Worm (Caenorhabditis elegans) whole organism, mixed stage, embryonic: ENCODE data around the gene T21D12.14.
A peak's percentile ranks its signal among the peaks of the same experiment; 100 is the strongest.

Source experiments
- bed-3 ChIP-seq: fragments of 200-800 bp; sonication (Bioruptor generic); optimal IDR thresholded peaks from 3 replicates; lab custom pipeline; 2018; ENCODE audit warnings: mild to moderate bottlenecking, missing genetic modification characterization, moderate library complexity, missing compliant biosample characterization
- blmp-1 ChIP-seq: fragments of 150-350 bp; optimal IDR thresholded peaks from 2 replicates; lab custom pipeline; 2014; ENCODE audit warnings: missing biosample characterization, missing genetic modification characterization
- ceh-39 ChIP-seq: fragments of 150-350 bp; optimal IDR thresholded peaks from 2 replicates; lab custom pipeline; 2014; ENCODE audit warnings: missing biosample characterization, missing genetic modification characterization
- ceh-43 ChIP-seq: fragments of 200-800 bp; sonication (Bioruptor generic); optimal IDR thresholded peaks from 2 replicates; lab custom pipeline; 2018; ENCODE audit warnings: mild to moderate bottlenecking, missing genetic modification characterization, moderate library complexity, missing compliant biosample characterization
- ceh-83 ChIP-seq: fragments of 200-800 bp; sonication (Bioruptor generic); optimal IDR thresholded peaks from 2 replicates; lab custom pipeline; 2018; ENCODE audit warnings: mild to moderate bottlenecking, missing genetic modification characterization, missing compliant biosample characterization
- ces-1 ChIP-seq: fragments of 150-350 bp; optimal IDR thresholded peaks from 2 replicates; lab custom pipeline; 2014; ENCODE audit warnings: missing biosample characterization, missing genetic modification reagents, missing genetic modification characterization
- cnd-1 ChIP-seq: fragments of 200-800 bp; sonication (Bioruptor generic); optimal IDR thresholded peaks from 2 replicates; lab custom pipeline; 2018; ENCODE audit warnings: mild to moderate bottlenecking, missing genetic modification characterization, missing compliant biosample characterization
- elt-1 ChIP-seq: sonication (generic microtip); optimal IDR thresholded peaks from 2 replicates; lab custom pipeline; 2017; ENCODE audit warnings: missing genetic modification characterization, mild to moderate bottlenecking, missing compliant biosample characterization, antibody characterized with exemption, moderate library complexity, borderline replicate concordance; ENCODE audit not compliant: insufficient read depth
- elt-3 ChIP-seq: fragments of 150-350 bp; optimal IDR thresholded peaks from 2 replicates; lab custom pipeline; 2014; ENCODE audit warnings: missing biosample characterization, missing genetic modification characterization
- flh-1 ChIP-seq: fragments of 200-800 bp; sonication (Bioruptor generic); optimal IDR thresholded peaks from 2 replicates; lab custom pipeline; 2018; ENCODE audit warnings: mild to moderate bottlenecking, missing genetic modification characterization, moderate library complexity, missing compliant biosample characterization
- ham-2 ChIP-seq: fragments of 200-800 bp; sonication (Bioruptor generic); optimal IDR thresholded peaks from 2 replicates; lab custom pipeline; 2018; ENCODE audit warnings: mild to moderate bottlenecking, missing genetic modification characterization, missing compliant biosample characterization
- hlh-1 ChIP-seq: fragments of 150-350 bp; optimal IDR thresholded peaks from 2 replicates; lab custom pipeline; 2014; ENCODE audit warnings: missing biosample characterization, missing genetic modification reagents, missing genetic modification characterization
- lin-13 ChIP-seq: fragments of 150-350 bp; optimal IDR thresholded peaks from 2 replicates; lab custom pipeline; 2014; ENCODE audit warnings: missing biosample characterization, missing genetic modification characterization
- lin-32 ChIP-seq: fragments of 200-800 bp; sonication (Bioruptor generic); optimal IDR thresholded peaks from 2 replicates; lab custom pipeline; 2018; ENCODE audit warnings: mild to moderate bottlenecking, missing genetic modification characterization, missing compliant biosample characterization
- lsy-2 ChIP-seq: fragments of 150-350 bp; optimal IDR thresholded peaks from 2 replicates; lab custom pipeline; 2014; ENCODE audit warnings: missing biosample characterization, missing genetic modification characterization
- mab-5 ChIP-seq: fragments of 150-350 bp; optimal IDR thresholded peaks from 2 replicates; lab custom pipeline; 2014; ENCODE audit warnings: missing biosample characterization, missing genetic modification characterization
- mep-1 ChIP-seq: fragments of 150-350 bp; optimal IDR thresholded peaks from 2 replicates; lab custom pipeline; 2017; ENCODE audit warnings: missing biosample characterization, missing genetic modification reagents, missing genetic modification characterization, inconsistent platforms
- mls-2 ChIP-seq: sonication (generic microtip); optimal IDR thresholded peaks from 2 replicates; lab custom pipeline; 2016; ENCODE audit warnings: mild to moderate bottlenecking, missing genetic modification characterization, moderate library complexity, missing compliant biosample characterization
- nhr-12 ChIP-seq: fragments of 150-350 bp; optimal IDR thresholded peaks from 2 replicates; lab custom pipeline; 2014; ENCODE audit warnings: missing biosample characterization, missing genetic modification characterization
- nhr-2 ChIP-seq: fragments of 150-350 bp; optimal IDR thresholded peaks from 2 replicates; lab custom pipeline; 2014; ENCODE audit warnings: missing biosample characterization, missing genetic modification characterization
- nhr-237 ChIP-seq: fragments of 150-350 bp; optimal IDR thresholded peaks from 2 replicates; lab custom pipeline; 2014; ENCODE audit warnings: missing biosample characterization, missing genetic modification characterization
- nhr-28 ChIP-seq: fragments of 150-350 bp; optimal IDR thresholded peaks from 2 replicates; lab custom pipeline; 2014; ENCODE audit warnings: missing biosample characterization, missing genetic modification characterization
- nhr-76 ChIP-seq: sonication (generic microtip); optimal IDR thresholded peaks from 2 replicates; lab custom pipeline; 2017; ENCODE audit warnings: missing biosample characterization, missing genetic modification characterization
- pha-4 ChIP-seq: fragments of 150-350 bp; optimal IDR thresholded peaks from 2 replicates; lab custom pipeline; 2018; ENCODE audit warnings: missing biosample characterization, missing genetic modification reagents, missing genetic modification characterization
- sem-2 ChIP-seq: fragments of 200-800 bp; sonication (Bioruptor generic); optimal IDR thresholded peaks from 2 replicates; lab custom pipeline; 2018; ENCODE audit warnings: mild to moderate bottlenecking, missing genetic modification characterization, missing compliant biosample characterization
- snpc-4 ChIP-seq: fragments of 150-350 bp; optimal IDR thresholded peaks from 2 replicates; lab custom pipeline; 2014; ENCODE audit warnings: missing biosample characterization, missing genetic modification characterization
- sptf-1 ChIP-seq: sonication (generic microtip); optimal IDR thresholded peaks from 2 replicates; lab custom pipeline; 2017; ENCODE audit warnings: mild to moderate bottlenecking, missing genetic modification characterization, moderate library complexity, missing compliant biosample characterization
- tbx-8 ChIP-seq: fragments of 200-800 bp; sonication (Bioruptor generic); optimal IDR thresholded peaks from 2 replicates; lab custom pipeline; 2018; ENCODE audit warnings: mild to moderate bottlenecking, missing genetic modification characterization, moderate library complexity, missing compliant biosample characterization
- unc-120 ChIP-seq: sonication (generic microtip); optimal IDR thresholded peaks from 2 replicates; lab custom pipeline; 2017; ENCODE audit warnings: missing genetic modification characterization, missing compliant biosample characterization; ENCODE audit not compliant: poor library complexity, severe bottlenecking
- unc-39 ChIP-seq: fragments of 150-350 bp; optimal IDR thresholded peaks from 2 replicates; lab custom pipeline; 2014; ENCODE audit warnings: missing biosample characterization, missing genetic modification characterization
- unc-62 ChIP-seq: fragments of 150-350 bp; optimal IDR thresholded peaks from 2 replicates; lab custom pipeline; 2014; ENCODE audit warnings: missing biosample characterization, missing genetic modification reagents, missing genetic modification characterization
- ztf-11 ChIP-seq: fragments of 150-350 bp; optimal IDR thresholded peaks from 2 replicates; lab custom pipeline; 2014; ENCODE audit warnings: missing biosample characterization, missing genetic modification characterization

T21D12.14 gene

DNA sequence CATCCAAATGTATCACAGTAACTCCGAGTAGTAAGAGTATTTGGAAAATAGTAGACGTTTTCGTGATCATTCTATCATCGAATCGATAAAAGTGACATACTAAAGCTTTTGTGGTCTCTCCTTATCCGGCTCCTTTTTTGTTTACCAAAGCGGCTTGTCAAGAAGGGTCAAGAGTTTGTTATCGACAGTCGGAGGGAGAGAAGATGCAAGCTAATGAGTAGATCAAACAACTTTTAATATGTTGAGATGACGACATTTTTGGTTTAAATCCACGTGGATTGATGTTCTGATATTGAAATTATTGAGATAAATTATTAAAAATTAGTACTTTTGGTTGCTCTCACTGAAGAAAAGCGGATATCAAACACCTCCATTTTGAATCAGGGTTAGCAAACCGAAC is 3.4 kb upstream of the T21D12.14 start, which contains the start of gene T21D12.7:
Gene T21D12.7, minus strand, starts transcription at position 101 of the 400 bp plus-strand sequence.
- TF ChIP-seq sem-2 (no peak), ztf-11 (no peak), sptf-1 (tag; lab: Kevin White, UChicago) (no peak), elt-3 (no peak), ceh-43 (GFP tag; lab: Kevin White, UChicago) (no peak), blmp-1 (tag; lab: Kevin White, UChicago) (no peak), lin-13 (tag; lab: Kevin White, UChicago) (no peak), mls-2 (no peak), mep-1 (tag; lab: Kevin White, UChicago) (no peak)

DNA sequence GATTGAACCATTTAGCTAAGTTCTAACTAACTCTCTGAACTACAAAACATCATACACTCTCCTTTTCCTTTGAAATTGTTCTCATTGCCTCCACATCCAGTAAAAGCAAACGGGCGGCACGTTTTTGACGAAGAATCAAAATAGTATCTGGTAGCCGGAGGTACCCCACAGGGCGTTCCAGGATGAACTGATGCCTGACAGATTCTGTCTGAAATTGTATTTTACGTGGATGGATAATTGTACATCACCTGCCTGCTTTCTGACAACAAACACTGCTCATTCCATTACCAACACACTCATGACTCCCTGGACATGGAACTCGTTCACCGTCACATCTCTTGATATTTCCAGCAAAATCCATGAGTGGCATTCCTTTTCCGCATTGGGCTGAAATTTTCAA is 2.5 kb upstream of the T21D12.14 start:
- TF ChIP-seq sem-2 (no peak), pha-4 (no peak), lin-32 (GFP tag; lab: Kevin White, UChicago) (no peak), lsy-2 (tag; lab: Kevin White, UChicago) (no peak), flh-1 (no peak), ceh-39 (tag; lab: Kevin White, UChicago) (no peak), snpc-4 (tag; lab: Kevin White, UChicago) (no peak), elt-1 (tag; lab: Kevin White, UChicago) (no peak), hlh-1 (tag; lab: Kevin White, UChicago) (no peak)

DNA sequence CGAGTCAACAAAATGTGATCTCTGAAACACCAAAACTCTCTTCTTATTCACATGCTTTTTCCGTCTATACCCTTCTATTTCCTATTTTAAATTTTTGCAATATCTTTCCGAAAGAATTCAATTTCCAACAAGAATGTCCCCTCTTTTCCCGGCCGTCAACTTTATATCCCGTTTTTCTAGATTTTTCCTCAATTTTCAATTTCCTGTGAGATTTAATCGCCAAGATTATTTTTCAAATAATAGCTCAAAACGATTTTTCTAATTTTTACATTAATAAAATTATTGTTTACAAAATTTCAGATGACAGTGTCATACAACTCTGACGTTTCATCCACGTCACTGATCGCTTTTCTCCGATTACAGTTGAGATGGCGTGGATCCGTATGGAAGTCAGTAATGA is 4.6 kb downstream of the T21D12.14 start, which contains the start of gene best-19:
Gene best-19, plus strand, starts transcription at position 301 of the 400 bp plus-strand sequence.
- TF ChIP-seq mls-2 (no peak), sem-2 (no peak), mep-1 (tag; lab: Kevin White, UChicago) (no peak), flh-1 (no peak), ztf-11 (no peak), bed-3 (GFP tag; lab: Kevin White, UChicago) (no peak), nhr-12 (no peak), ceh-43 (GFP tag; lab: Kevin White, UChicago) (no peak), elt-3 (no peak), nhr-76 (tag; lab: Kevin White, UChicago) (no peak), unc-39 (no peak), ceh-83 (GFP tag; lab: Kevin White, UChicago) (no peak), ham-2 (no peak), hlh-1 (tag; lab: Kevin White, UChicago) (no peak), pha-4 (no peak), lin-13 (tag; lab: Kevin White, UChicago) (no peak), nhr-2 (tag; lab: Kevin White, UChicago) (no peak), tbx-8 (GFP tag; lab: Kevin White, UChicago) (no peak), mab-5 (tag; lab: Kevin White, UChicago) (no peak), lin-32 (GFP tag; lab: Kevin White, UChicago) (no peak)

ce11 chrIV:282008-282407 is 5.9 kb downstream of the T21D12.14 start:
- no peak for TF ChIP-seq pha-4
- peak; percentile 14 for TF ChIP-seq ces-1 (GFP tag; lab: Kevin White, UChicago)
- peak; percentile 56 for TF ChIP-seq unc-120 (tag; lab: Kevin White, UChicago)
- TF ChIP-seq, all 35 proteins: peak for 2

DNA sequence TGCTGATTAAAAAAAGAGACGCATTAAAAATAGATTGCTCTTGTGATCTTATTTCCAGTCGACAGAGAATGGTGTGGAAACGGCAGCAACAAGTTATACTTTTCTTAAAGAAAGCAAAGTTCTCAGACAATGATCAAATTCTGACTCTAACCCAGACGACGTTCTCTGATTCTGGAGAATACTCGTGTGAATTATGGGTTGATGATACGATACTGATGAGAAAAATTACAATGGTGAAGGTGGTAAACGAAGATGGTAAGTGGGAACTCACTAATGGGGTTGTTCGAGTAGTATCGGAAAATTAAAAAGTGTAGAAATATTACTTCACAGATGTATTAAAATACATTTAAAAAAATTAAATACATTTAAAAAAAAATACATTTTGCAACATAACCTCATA is 9.6 kb downstream of the T21D12.14 start:
- TF ChIP-seq nhr-28 (tag; lab: Kevin White, UChicago) (no peak), blmp-1 (tag; lab: Kevin White, UChicago) (no peak), ham-2 (no peak), ztf-11 (no peak), bed-3 (GFP tag; lab: Kevin White, UChicago) (no peak), nhr-237 (tag; lab: Kevin White, UChicago) (no peak), unc-120 (tag; lab: Kevin White, UChicago) (no peak), elt-1 (tag; lab: Kevin White, UChicago) (no peak), cnd-1 (tag; lab: Kevin White, UChicago) (no peak), ceh-39 (tag; lab: Kevin White, UChicago) (no peak), sptf-1 (tag; lab: Kevin White, UChicago) (no peak), elt-3 (no peak), unc-62 (GFP tag; lab: Kevin White, UChicago) (no peak), tbx-8 (GFP tag; lab: Kevin White, UChicago) (no peak), nhr-12 (no peak), lin-13 (tag; lab: Kevin White, UChicago) (no peak), hlh-1 (tag; lab: Kevin White, UChicago) (no peak), nhr-2 (tag; lab: Kevin White, UChicago) (no peak), ceh-83 (GFP tag; lab: Kevin White, UChicago) (no peak), mep-1 (tag; lab: Kevin White, UChicago) (no peak)
